Worm (Caenorhabditis elegans) whole organism, late embryonic: ENCODE measurements around the gene ZK1320.3.

Source experiments
- C08G9.2 ChIP-seq: sonication (generic microtip); optimal IDR thresholded peaks from 2 replicates; lab custom pipeline; 2016; ENCODE audit warnings: mild to moderate bottlenecking, missing genetic modification characterization, moderate library complexity, missing compliant biosample characterization
- C38D4.7 ChIP-seq: fragments of 200-800 bp; sonication (Bioruptor generic); optimal IDR thresholded peaks from 2 replicates; lab custom pipeline; 2018; ENCODE audit warnings: mild to moderate bottlenecking, missing genetic modification characterization, moderate library complexity, missing compliant biosample characterization
- Y22D7AL.16 ChIP-seq: sonication (generic microtip); optimal IDR thresholded peaks from 2 replicates; lab custom pipeline; 2016; ENCODE audit warnings: missing genetic modification characterization, missing compliant biosample characterization
- ahr-1 ChIP-seq: sonication (generic microtip); optimal IDR thresholded peaks from 2 replicates; lab custom pipeline; 2016; ENCODE audit warnings: missing genetic modification characterization, missing compliant biosample characterization
- ama-1 ChIP-seq: fragments of 150-350 bp; optimal IDR thresholded peaks from 2 replicates; lab custom pipeline; 2014
- ceh-14 ChIP-seq: sonication (generic microtip); optimal IDR thresholded peaks from 2 replicates; lab custom pipeline; 2016; ENCODE audit warnings: missing genotype, missing genetic modification characterization, missing compliant biosample characterization
- ceh-18 ChIP-seq: sonication (generic microtip); optimal IDR thresholded peaks from 2 replicates; lab custom pipeline; 2016; ENCODE audit warnings: missing genetic modification characterization, missing compliant biosample characterization
- ceh-19 ChIP-seq: fragments of 200-800 bp; sonication (Bioruptor generic); optimal IDR thresholded peaks from 2 replicates; lab custom pipeline; 2018; ENCODE audit warnings: mild to moderate bottlenecking, missing genetic modification characterization, missing compliant biosample characterization
- ceh-22 ChIP-seq: sonication (generic microtip); optimal IDR thresholded peaks from 2 replicates; lab custom pipeline; 2017; ENCODE audit warnings: missing biosample characterization, missing genetic modification characterization
- ceh-34 ChIP-seq: sonication (generic microtip); optimal IDR thresholded peaks from 2 replicates; lab custom pipeline; 2016; ENCODE audit warnings: mild to moderate bottlenecking, missing genetic modification characterization, missing compliant biosample characterization
- ceh-45 ChIP-seq: fragments of 200-800 bp; sonication (Bioruptor generic); IDR thresholded peaks from 2 replicates; pipeline ENCODE4 v1.3.6; 2022; ENCODE audit warnings: missing genetic modification reagents, missing genetic modification characterization, missing compliant biosample characterization
- ceh-48 ChIP-seq: sonication (generic microtip); optimal IDR thresholded peaks from 2 replicates; lab custom pipeline; 2016; ENCODE audit warnings: missing genetic modification characterization, inconsistent platforms, missing compliant biosample characterization
- che-1 ChIP-seq: sonication (generic microtip); optimal IDR thresholded peaks from 2 replicates; lab custom pipeline; 2016; ENCODE audit warnings: mild to moderate bottlenecking, missing genetic modification characterization, missing compliant biosample characterization
- dve-1 ChIP-seq: sonication (generic microtip); optimal IDR thresholded peaks from 2 replicates; lab custom pipeline; 2017; ENCODE audit warnings: antibody characterized with exemption, mild to moderate bottlenecking, missing genetic modification characterization, missing compliant biosample characterization
- elt-2 ChIP-seq: sonication (generic microtip); optimal IDR thresholded peaks from 2 replicates; lab custom pipeline; 2016; ENCODE audit warnings: missing genetic modification reagents, missing genetic modification characterization, missing compliant biosample characterization
- eyg-1 ChIP-seq: sonication (generic microtip); optimal IDR thresholded peaks from 2 replicates; lab custom pipeline; 2016; ENCODE audit warnings: missing genotype, missing genetic modification characterization, missing compliant biosample characterization
- gmeb-2 ChIP-seq: sonication (generic microtip); optimal IDR thresholded peaks from 2 replicates; lab custom pipeline; 2016; ENCODE audit warnings: missing genetic modification characterization, inconsistent platforms, missing compliant biosample characterization
- hlh-15 ChIP-seq: sonication (generic microtip); optimal IDR thresholded peaks from 2 replicates; lab custom pipeline; 2016; ENCODE audit warnings: missing genetic modification characterization, missing compliant biosample characterization
- hlh-30 ChIP-seq: sonication (generic microtip); optimal IDR thresholded peaks from 2 replicates; lab custom pipeline; 2017; ENCODE audit warnings: antibody characterized with exemption, missing genetic modification characterization, missing compliant biosample characterization; ENCODE audit not compliant: insufficient read depth
- lin-11 ChIP-seq: fragments of 200-800 bp; sonication (Bioruptor generic); optimal IDR thresholded peaks from 2 replicates; lab custom pipeline; 2018; ENCODE audit warnings: mild to moderate bottlenecking, missing genetic modification characterization, missing compliant biosample characterization
- madf-2 ChIP-seq: sonication (generic microtip); optimal IDR thresholded peaks from 2 replicates; lab custom pipeline; 2017; ENCODE audit warnings: missing genetic modification characterization, missing compliant biosample characterization
- nfya-1 ChIP-seq: sonication (generic microtip); optimal IDR thresholded peaks from 2 replicates; lab custom pipeline; 2017; ENCODE audit warnings: missing genetic modification characterization, mild to moderate bottlenecking, missing compliant biosample characterization, antibody characterized with exemption, moderate library complexity
- nhr-11 ChIP-seq: fragments of 150-350 bp; optimal IDR thresholded peaks from 2 replicates; lab custom pipeline; 2014; ENCODE audit warnings: missing biosample characterization, missing genetic modification characterization
- nhr-232 ChIP-seq: sonication (generic microtip); optimal IDR thresholded peaks from 2 replicates; lab custom pipeline; 2016; ENCODE audit warnings: missing genetic modification characterization, missing compliant biosample characterization
- npax-4 ChIP-seq: sonication (generic microtip); optimal IDR thresholded peaks from 2 replicates; lab custom pipeline; 2016; ENCODE audit warnings: missing genetic modification characterization, missing compliant biosample characterization
- pag-3 ChIP-seq: sonication (generic microtip); optimal IDR thresholded peaks from 2 replicates; lab custom pipeline; 2016; ENCODE audit warnings: missing compliant biosample characterization, missing genetic modification characterization, borderline replicate concordance
- pha-2 ChIP-seq: sonication (generic microtip); optimal IDR thresholded peaks from 2 replicates; lab custom pipeline; 2017; ENCODE audit warnings: mild to moderate bottlenecking, missing genetic modification characterization, missing compliant biosample characterization
- rnt-1 ChIP-seq: sonication (generic microtip); optimal IDR thresholded peaks from 2 replicates; lab custom pipeline; 2016; ENCODE audit warnings: missing genetic modification characterization, missing compliant biosample characterization
- sdc-2 ChIP-seq: sonication (generic microtip); optimal IDR thresholded peaks from 2 replicates; lab custom pipeline; 2016; ENCODE audit warnings: missing genotype, missing genetic modification characterization, missing compliant biosample characterization
- syd-9 ChIP-seq: sonication (generic microtip); optimal IDR thresholded peaks from 2 replicates; lab custom pipeline; 2016; ENCODE audit warnings: mild to moderate bottlenecking, missing genetic modification characterization, moderate library complexity, missing compliant biosample characterization
- tbx-2 ChIP-seq: sonication (generic microtip); optimal IDR thresholded peaks from 2 replicates; lab custom pipeline; 2016; ENCODE audit warnings: missing genetic modification characterization, missing compliant biosample characterization
- unc-3 ChIP-seq, 2 experiments: fragments of 200-800 bp in 1 of 2; sonication (Bioruptor generic) in 1 of 2; sonication (generic microtip) in 1 of 2; conservative IDR thresholded peaks in 1 of 2; optimal IDR thresholded peaks in 1 of 2; 2 replicates each; pipeline versions ENCODE4 v1.3.6 to Lab custom; 2016 to 2022; ENCODE audit warnings: missing compliant biosample characterization in 2 of 2, missing genetic modification characterization in 2 of 2, missing genetic modification reagents in 1 of 2
- unc-42 ChIP-seq: sonication (generic microtip); optimal IDR thresholded peaks from 2 replicates; lab custom pipeline; 2016; ENCODE audit warnings: missing genotype, missing genetic modification characterization, missing compliant biosample characterization
- unc-55 ChIP-seq: sonication (generic microtip); optimal IDR thresholded peaks from 2 replicates; lab custom pipeline; 2017; ENCODE audit warnings: missing biosample characterization, missing genetic modification reagents, missing genetic modification characterization
- unc-86 ChIP-seq: sonication (generic microtip); optimal IDR thresholded peaks from 2 replicates; lab custom pipeline; 2016; ENCODE audit warnings: missing genetic modification characterization, missing compliant biosample characterization
- zip-5 ChIP-seq: sonication (generic microtip); optimal IDR thresholded peaks from 2 replicates; lab custom pipeline; 2016; ENCODE audit warnings: missing genetic modification characterization, missing compliant biosample characterization

ZK1320.3 gene

DNA sequence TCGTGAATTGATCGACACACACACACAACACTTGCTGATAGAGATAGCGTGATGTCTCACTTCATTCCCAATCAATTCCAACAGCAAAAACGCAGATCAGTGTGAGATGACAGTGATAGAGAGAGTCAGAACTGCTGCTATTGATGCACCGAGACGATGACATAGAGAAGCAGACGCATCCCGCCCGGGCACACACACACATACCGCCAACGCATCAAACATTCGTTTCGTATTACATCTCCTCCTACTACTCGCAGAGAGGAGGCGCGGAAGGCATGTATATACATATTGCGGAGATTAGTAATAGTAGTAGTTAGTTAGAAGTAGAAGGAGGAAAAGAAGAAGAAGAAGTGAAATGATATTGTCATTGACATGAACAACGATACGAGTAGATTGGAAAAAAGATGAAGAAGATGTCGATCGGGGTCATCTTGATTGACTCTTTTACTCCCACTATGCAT, 40.8 kb downstream of the ZK1320.3 start:
- peak; percentile 36 for TF ChIP-seq nfya-1 (tag; lab: Kevin White, UChicago)
- no peak for TF ChIP-seq Y22D7AL.16 (tag; lab: Kevin White, UChicago)
- TF ChIP-seq tbx-2, result peak; percentile 29
- TF ChIP-seq elt-2 (tag; lab: Kevin White, UChicago), result peak; percentile 55
- no peak for TF ChIP-seq ceh-48 (tag; lab: Kevin White, UChicago)
- no peak for TF ChIP-seq sdc-2
- peak; percentile 20 for TF ChIP-seq rnt-1 (tag; lab: Kevin White, UChicago)
- TF ChIP-seq madf-2, result peak; percentile 33
- TF ChIP-seq ceh-34, result peak; percentile 89
- peak; percentile 63 for TF ChIP-seq ceh-18 (tag; lab: Kevin White, UChicago)
- no peak for TF ChIP-seq ceh-14 (tag; lab: Kevin White, UChicago)
- TF ChIP-seq unc-55 (GFP tag; lab: Kevin White, UChicago), result peak; percentile 82

DNA sequence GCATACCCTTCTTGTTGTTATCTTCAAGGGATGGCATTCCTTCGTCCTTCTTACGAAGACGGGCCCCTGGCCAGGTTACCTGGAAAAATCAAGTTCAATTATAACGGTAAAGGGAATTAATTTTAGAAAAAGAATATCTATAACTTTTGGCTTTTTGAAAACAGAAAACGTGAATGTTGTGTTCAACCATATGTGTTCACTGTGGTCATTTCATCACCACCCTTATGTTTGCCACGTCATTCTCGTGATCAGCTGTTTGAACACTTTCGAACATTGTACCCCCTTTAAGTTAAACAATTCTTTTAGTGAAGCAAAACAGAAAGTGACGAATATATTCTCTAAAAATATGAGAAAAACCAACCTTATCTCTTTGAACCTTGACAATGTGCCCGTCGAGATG, 41.5 kb downstream of the ZK1320.3 start:
- TF ChIP-seq unc-86 (tag; lab: Kevin White, UChicago), result no peak
- no peak for TF ChIP-seq unc-3 (GFP tag; conservative IDR thresholded peaks at IDR 0.05; lab: Robert Waterston, UW)
- TF ChIP-seq unc-3 (tag; optimal IDR thresholded peaks at IDR 0.05; lab: Kevin White, UChicago), result no peak
- no peak for TF ChIP-seq lin-11
- TF ChIP-seq rnt-1 (tag; lab: Kevin White, UChicago), result no peak
- no peak for TF ChIP-seq nhr-232
- TF ChIP-seq ceh-48 (tag; lab: Kevin White, UChicago), result no peak
- TF ChIP-seq ahr-1 (tag; lab: Kevin White, UChicago), result no peak
- no peak for TF ChIP-seq C38D4.7
- TF ChIP-seq hlh-15 (tag; lab: Kevin White, UChicago), result no peak
- TF ChIP-seq nhr-11 (tag; lab: Kevin White, UChicago), result no peak
- TF ChIP-seq pha-2 (tag; lab: Kevin White, UChicago), result no peak
- no peak for TF ChIP-seq ceh-34
- no peak for TF ChIP-seq pag-3 (tag; lab: Kevin White, UChicago)

DNA sequence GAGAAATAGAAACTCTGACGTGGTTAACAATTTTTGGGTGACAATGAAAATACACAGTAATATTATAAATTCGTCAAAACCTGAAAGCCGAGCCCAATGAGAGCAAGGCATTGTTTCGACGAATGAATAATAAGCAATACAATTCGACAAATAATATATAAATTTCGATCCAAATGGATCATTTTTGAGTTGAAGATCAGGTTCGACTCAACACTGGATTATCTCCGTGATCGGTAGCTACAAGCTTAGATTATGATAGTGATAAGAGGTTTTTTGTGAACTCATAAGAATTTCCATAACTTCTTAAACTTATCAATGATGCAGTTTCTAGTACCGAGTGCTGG, 42.3 kb downstream of the ZK1320.3 start:
- no peak for TF ChIP-seq ceh-19 (GFP tag; lab: Kevin White, UChicago)
- TF ChIP-seq ama-1 (lab: Kevin White, UChicago), result no peak
- TF ChIP-seq syd-9 (tag; lab: Kevin White, UChicago), result no peak
- TF ChIP-seq ceh-34, result no peak
- TF ChIP-seq eyg-1 (tag; lab: Kevin White, UChicago), result no peak
- TF ChIP-seq zip-5 (tag; lab: Kevin White, UChicago), result no peak
- no peak for TF ChIP-seq npax-4 (tag; lab: Kevin White, UChicago)
- TF ChIP-seq C08G9.2 (tag; lab: Kevin White, UChicago), result no peak
- TF ChIP-seq dve-1, result no peak
- no peak for TF ChIP-seq gmeb-2 (tag; lab: Kevin White, UChicago)
- no peak for TF ChIP-seq che-1
- TF ChIP-seq ceh-14 (tag; lab: Kevin White, UChicago), result no peak
- TF ChIP-seq unc-86 (tag; lab: Kevin White, UChicago), result no peak
- no peak for TF ChIP-seq ceh-45
- TF ChIP-seq hlh-15 (tag; lab: Kevin White, UChicago), result no peak
- no peak for TF ChIP-seq sdc-2
- no peak for TF ChIP-seq ceh-22 (tag; lab: Kevin White, UChicago)

DNA sequence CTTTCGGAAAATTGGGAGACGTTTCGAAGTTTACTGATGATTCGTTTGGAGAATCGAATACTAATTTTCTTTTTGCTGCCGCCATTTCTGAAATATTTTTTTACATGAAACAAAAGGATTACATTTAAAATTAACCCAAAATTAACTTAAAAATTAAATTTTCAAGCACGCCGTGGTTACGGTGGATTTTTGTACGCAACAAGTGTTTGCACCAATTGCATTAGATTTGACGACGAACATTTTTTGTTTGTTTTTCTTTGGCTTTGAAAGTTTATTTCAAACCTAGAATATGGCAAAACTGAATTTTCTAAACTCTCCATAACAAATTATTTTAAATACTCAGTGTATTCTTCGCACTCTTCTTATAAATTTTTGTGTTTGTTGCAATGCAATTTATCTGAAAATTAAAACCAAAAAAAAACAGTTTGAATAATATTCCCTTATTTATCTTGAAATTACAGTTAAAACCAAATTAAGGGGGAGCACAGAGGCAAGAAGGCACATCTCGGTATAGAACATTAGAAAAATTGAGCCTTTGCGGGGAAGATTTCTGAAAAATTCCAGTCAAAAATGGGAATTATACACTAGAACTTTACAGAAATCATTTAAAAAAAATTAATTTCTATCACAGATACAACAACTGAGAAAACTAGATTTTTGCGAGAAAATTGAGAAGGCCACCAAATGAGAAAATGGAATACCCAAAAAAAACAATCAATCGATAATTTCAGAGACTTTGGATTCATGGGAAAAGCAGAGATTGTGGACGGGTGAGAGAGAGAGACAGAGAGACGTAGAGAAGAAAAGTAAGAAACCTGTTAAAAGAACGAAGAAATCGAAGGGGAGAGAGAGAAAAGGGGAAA, 42.9 kb downstream of the ZK1320.3 start, which contains the start of gene hal-3:
Gene hal-3 (minus strand): TSS at position 87 of the 863 bp plus-strand sequence.
- TF ChIP-seq hlh-30 (tag; lab: Kevin White, UChicago), result no peak
- TF ChIP-seq unc-42 (tag; lab: Kevin White, UChicago), result no peak
